Worm (Caenorhabditis elegans): ENCODE data around the gene Y7A9A.1.

Gene Y7A9A.1

DNA sequence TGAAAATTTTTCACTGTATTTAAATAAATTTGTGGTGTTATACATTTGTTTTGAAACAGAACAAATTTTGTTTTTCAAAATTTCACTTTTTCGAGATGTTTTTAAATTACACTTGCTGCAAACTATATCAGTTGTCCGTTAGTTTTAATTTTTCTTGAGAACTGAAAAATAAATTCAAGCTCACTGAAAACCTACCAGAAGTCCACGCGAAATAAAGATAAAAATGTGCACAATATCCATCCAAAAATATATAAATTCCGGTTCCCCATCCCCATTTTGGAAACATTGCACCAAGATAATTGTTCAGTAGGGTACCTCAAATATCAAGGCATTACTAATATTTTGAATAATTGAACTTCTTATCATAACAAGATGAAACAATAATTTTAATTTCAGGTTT, 23.9 kb downstream of the Y7A9A.1 start:
- TF ChIP-seq nhr-12 (tag; optimal IDR thresholded peaks at IDR 0.05) (no peak), nhr-23 (tag; optimal IDR thresholded peaks at IDR 0.05) (no peak), elt-1 (tag; optimal IDR thresholded peaks at IDR 0.05) (no peak), egl-27 (tag; optimal IDR thresholded peaks at IDR 0.05) (no peak), fos-1 (tag; optimal IDR thresholded peaks at IDR 0.05) (no peak), skn-1 (tag; optimal IDR thresholded peaks at IDR 0.05) (no peak), nhr-77 (tag; optimal IDR thresholded peaks at IDR 0.05) (no peak), lin-13 (GFP tag; optimal IDR thresholded peaks at IDR 0.05) (no peak), ztf-11 (tag; optimal IDR thresholded peaks at IDR 0.05) (no peak)

DNA sequence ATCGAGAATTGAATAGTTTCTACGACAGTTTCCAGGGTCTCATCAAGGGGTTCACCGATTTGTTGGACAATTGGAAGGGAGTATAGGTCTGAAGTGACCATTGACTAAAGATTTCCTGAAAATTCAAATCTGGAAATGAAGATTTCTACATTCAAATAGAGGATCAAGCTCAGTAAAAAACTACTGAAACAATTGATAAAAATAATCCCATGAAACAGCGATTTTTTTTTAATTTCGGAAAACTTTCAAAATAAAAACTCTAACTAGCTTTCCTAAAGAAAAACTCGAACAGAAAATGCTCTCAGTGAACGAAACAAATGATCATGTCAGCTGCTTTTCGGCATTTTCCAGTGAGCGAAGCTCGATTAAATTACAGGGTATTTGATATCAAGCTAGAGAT, 24.7 kb downstream of the Y7A9A.1 start, which contains the start of gene srv-11:
TSS of gene srv-11 (minus strand) at position 101 of the 400 bp plus-strand sequence.
- TF ChIP-seq skn-1 (tag; optimal IDR thresholded peaks at IDR 0.05) = no peak
- TF ChIP-seq ama-1 (optimal IDR thresholded peaks at IDR 0.05) = no peak
- no peak for TF ChIP-seq fos-1 (tag; optimal IDR thresholded peaks at IDR 0.05)
- no peak for TF ChIP-seq mdl-1 (tag; optimal IDR thresholded peaks at IDR 0.05)
- no peak for TF ChIP-seq elt-1 (tag; optimal IDR thresholded peaks at IDR 0.05)
- TF ChIP-seq nhr-237 (tag; optimal IDR thresholded peaks at IDR 0.05) = no peak
- no peak for TF ChIP-seq gmeb-1 (tag; optimal IDR thresholded peaks at IDR 0.05)
- TF ChIP-seq dmd-4 (tag; optimal IDR thresholded peaks at IDR 0.05) = no peak
- TF ChIP-seq nhr-25 (tag; optimal IDR thresholded peaks at IDR 0.05) = no peak
- no peak for TF ChIP-seq nhr-129 (tag; optimal IDR thresholded peaks at IDR 0.05)
- no peak for TF ChIP-seq sma-3 (GFP tag; optimal IDR thresholded peaks at IDR 0.05)
- no peak for TF ChIP-seq lin-39 (tag; optimal IDR thresholded peaks at IDR 0.05)

DNA sequence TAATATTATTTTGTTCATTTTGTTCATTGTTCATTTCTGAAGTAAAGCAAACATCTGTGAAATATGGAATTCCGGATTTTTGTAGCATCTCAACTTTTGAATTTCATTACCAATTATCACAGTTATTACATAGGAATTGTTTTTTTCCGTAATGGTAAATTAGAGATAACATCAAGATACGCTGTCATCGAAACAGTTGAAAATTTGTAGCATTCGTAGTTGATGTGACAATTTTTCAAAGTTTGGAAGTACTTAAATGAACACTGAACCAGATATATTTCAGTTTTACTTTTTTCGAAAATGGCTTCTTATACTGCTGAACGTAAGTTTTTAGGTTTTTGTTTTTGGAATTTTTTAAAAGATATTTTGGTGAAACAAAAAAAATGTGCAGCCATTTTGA, 28.9 kb downstream of the Y7A9A.1 start, which contains the start of gene H25K10.4:
TSS of gene H25K10.4 (plus strand) at position 301 of the 400 bp plus-strand sequence.
- TF ChIP-seq mbf-1 (tag; optimal IDR thresholded peaks at IDR 0.05) = no peak

DNA sequence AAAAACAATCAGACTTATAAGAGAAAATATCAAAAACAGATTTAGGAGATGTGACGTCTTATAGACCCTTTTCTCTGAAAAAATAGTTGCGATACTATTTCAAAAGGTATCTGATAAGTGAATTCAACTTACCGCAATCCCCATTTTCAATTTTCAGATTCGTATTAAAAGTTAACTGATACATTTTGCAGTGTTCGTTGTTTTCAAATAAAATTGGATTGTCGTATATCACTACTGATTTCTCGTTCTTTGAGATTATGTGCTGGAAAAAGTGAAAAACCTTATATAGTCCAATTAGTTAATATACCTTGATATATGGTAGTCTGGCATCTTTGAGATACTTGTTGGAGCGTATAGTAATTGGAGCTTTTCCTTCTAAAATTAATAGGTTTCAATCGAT, 33.6 kb downstream of the Y7A9A.1 start:
- TF ChIP-seq dmd-4 (tag; optimal IDR thresholded peaks at IDR 0.05) = no peak
- no peak for TF ChIP-seq mdl-1 (tag; optimal IDR thresholded peaks at IDR 0.05)
- no peak for TF ChIP-seq nhr-77 (tag; optimal IDR thresholded peaks at IDR 0.05)
- TF ChIP-seq sem-4 (tag; optimal IDR thresholded peaks at IDR 0.05) = no peak
- TF ChIP-seq ZK546.5 (tag; optimal IDR thresholded peaks at IDR 0.05) = no peak
- no peak for TF ChIP-seq blmp-1 (tag; optimal IDR thresholded peaks at IDR 0.05; ENCODE audit: insufficient read depth)
- TF ChIP-seq snpc-4 (tag; optimal IDR thresholded peaks at IDR 0.05) = no peak
- no peak for TF ChIP-seq fos-1 (tag; optimal IDR thresholded peaks at IDR 0.05)
- no peak for TF ChIP-seq nhr-11 (tag; optimal IDR thresholded peaks at IDR 0.05)
- no peak for TF ChIP-seq elt-1 (tag; optimal IDR thresholded peaks at IDR 0.05)
- TF ChIP-seq ceh-82 (tag; optimal IDR thresholded peaks at IDR 0.05) = no peak
- TF ChIP-seq nhr-6 (tag; optimal IDR thresholded peaks at IDR 0.05) = no peak
- TF ChIP-seq ceh-16 (tag; optimal IDR thresholded peaks at IDR 0.05) = no peak
- TF ChIP-seq Y55F3AM.14 (GFP tag; optimal IDR thresholded peaks at IDR 0.05) = no peak
- no peak for TF ChIP-seq ama-1 (optimal IDR thresholded peaks at IDR 0.05)
- no peak for TF ChIP-seq lin-13 (GFP tag; optimal IDR thresholded peaks at IDR 0.05)
- no peak for TF ChIP-seq unc-55 (GFP tag; optimal IDR thresholded peaks at IDR 0.05)
- no peak for TF ChIP-seq ztf-4 (tag; optimal IDR thresholded peaks at IDR 0.05)
- no peak for TF ChIP-seq skn-1 (tag; optimal IDR thresholded peaks at IDR 0.05)

ce11 chrIV:16233028-16233427, 36.2 kb downstream of the Y7A9A.1 start, which contains the start of the genes hpa-1 and irld-39:
Gene hpa-1 (minus strand): TSS chrIV:16233128.
Gene irld-39 (plus strand): TSS chrIV:16233148.
- TF ChIP-seq nhr-6 (tag; optimal IDR thresholded peaks at IDR 0.05) (no peak), lin-39 (tag; optimal IDR thresholded peaks at IDR 0.05) (no peak), ceh-16 (tag; optimal IDR thresholded peaks at IDR 0.05) (no peak), R02D3.7 (tag; optimal IDR thresholded peaks at IDR 0.05) (no peak)

DNA sequence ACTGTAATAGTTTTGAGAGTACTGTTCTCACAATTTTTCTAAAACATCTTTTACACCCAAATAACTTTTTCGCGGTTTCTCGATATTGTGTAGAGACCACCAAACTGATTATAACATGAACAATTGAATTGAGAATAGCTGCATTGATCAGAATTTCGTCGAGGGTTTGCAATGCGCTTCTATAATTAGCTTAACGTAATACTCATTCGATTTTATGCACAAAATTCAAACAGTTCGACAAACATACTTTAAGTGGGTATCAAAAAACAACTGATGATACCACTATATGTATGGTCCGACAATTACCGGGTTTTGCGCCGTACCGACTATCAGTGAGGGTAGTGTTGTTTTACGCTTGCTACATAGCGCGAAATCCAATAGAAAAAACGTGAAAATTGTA, 40.0 kb downstream of the Y7A9A.1 start:
- TF ChIP-seq sem-4 (tag; optimal IDR thresholded peaks at IDR 0.05) (no peak), lsy-2 (tag; optimal IDR thresholded peaks at IDR 0.05) (no peak), unc-62 (GFP tag; optimal IDR thresholded peaks at IDR 0.05) (no peak), skn-1 (tag; optimal IDR thresholded peaks at IDR 0.05) (no peak), nhr-129 (tag; optimal IDR thresholded peaks at IDR 0.05) (no peak), nhr-6 (tag; optimal IDR thresholded peaks at IDR 0.05) (no peak), ztf-11 (tag; optimal IDR thresholded peaks at IDR 0.05) (no peak), elt-3 (tag; optimal IDR thresholded peaks at IDR 0.05) (no peak), peb-1 (tag; optimal IDR thresholded peaks at IDR 0.05) (no peak), lin-39 (tag; optimal IDR thresholded peaks at IDR 0.05) (no peak), blmp-1 (tag; optimal IDR thresholded peaks at IDR 0.05; ENCODE audit: insufficient read depth) (no peak), nhr-25 (tag; optimal IDR thresholded peaks at IDR 0.05) (no peak), nhr-11 (tag; optimal IDR thresholded peaks at IDR 0.05) (no peak), F13H6.1 (tag; optimal IDR thresholded peaks at IDR 0.05) (no peak), ceh-82 (tag; optimal IDR thresholded peaks at IDR 0.05) (no peak), zag-1 (tag; optimal IDR thresholded peaks at IDR 0.05) (no peak), dmd-4 (tag; optimal IDR thresholded peaks at IDR 0.05) (no peak), ztf-1 (GFP tag; conservative IDR thresholded peaks at IDR 0.05) (no peak), ceh-16 (tag; optimal IDR thresholded peaks at IDR 0.05) (no peak)

Measured in whole organism, L2 larva.